Worm (Caenorhabditis elegans) whole organism, L4 larva: ENCODE data around the gene kin-18.
A peak's percentile ranks its signal among the peaks of the same experiment; 100 is the strongest.

ENCODE experiments used
- F26F4.8 ChIP-seq: fragments of 200-800 bp; sonication (Bioruptor generic); conservative IDR thresholded peaks from 2 replicates; pipeline ENCODE4 v1.3.6; 2022; ENCODE audit warnings: missing genetic modification characterization, missing compliant biosample characterization
- F37D6.2 ChIP-seq: sonication (generic microtip); optimal IDR thresholded peaks from 2 replicates; lab custom pipeline; 2016; ENCODE audit warnings: mild to moderate bottlenecking, missing genetic modification characterization, missing compliant biosample characterization
- F49E8.2 ChIP-seq: sonication (generic microtip); optimal IDR thresholded peaks from 2 replicates; lab custom pipeline; 2016; ENCODE audit warnings: missing compliant biosample characterization, mild to moderate bottlenecking, missing genetic modification characterization, borderline replicate concordance
- R02D3.7 ChIP-seq: fragments of 150-350 bp; sonication (generic microtip); optimal IDR thresholded peaks from 3 replicates; lab custom pipeline; 2014; ENCODE audit warnings: missing biosample characterization, missing genetic modification characterization
- Y48G9A.11 ChIP-seq: fragments of 200-800 bp; sonication (Bioruptor generic); IDR thresholded peaks from 2 replicates; pipeline ENCODE4 v1.3.6; 2022; ENCODE audit warnings: missing genetic modification reagents, missing genetic modification characterization, missing compliant biosample characterization
- Y5F2A.4 ChIP-seq: fragments of 200-800 bp; sonication (Bioruptor generic); optimal IDR thresholded peaks from 2 replicates; lab custom pipeline; 2018; ENCODE audit warnings: mild to moderate bottlenecking, missing genetic modification characterization, missing compliant biosample characterization
- ama-1 ChIP-seq: fragments of 150-350 bp; optimal IDR thresholded peaks from 2 replicates; lab custom pipeline; 2014; ENCODE audit warnings: inconsistent platforms, mixed read lengths
- arid-1 ChIP-seq: fragments of 200-800 bp; sonication (Bioruptor generic); conservative IDR thresholded peaks from 2 replicates; pipeline ENCODE4 v1.3.6; 2022; ENCODE audit warnings: missing genetic modification reagents, missing genetic modification characterization, missing compliant biosample characterization
- ceh-20 ChIP-seq: fragments of 200-800 bp; sonication (Bioruptor generic); IDR thresholded peaks from 2 replicates; pipeline ENCODE4 v1.3.6; 2022; ENCODE audit warnings: missing genetic modification reagents, missing genetic modification characterization, missing compliant biosample characterization
- ctbp-1 ChIP-seq: fragments of 200-800 bp; sonication (Bioruptor generic); IDR thresholded peaks from 2 replicates; pipeline ENCODE4 v1.3.6; 2022; ENCODE audit warnings: missing genetic modification reagents, missing genetic modification characterization, missing compliant biosample characterization
- daf-12 ChIP-seq: fragments of 150-350 bp; optimal IDR thresholded peaks from 2 replicates; lab custom pipeline; 2014; ENCODE audit warnings: missing biosample characterization, missing genetic modification reagents, missing genetic modification characterization
- daf-16 ChIP-seq, 3 experiments: sonication (generic microtip); optimal IDR thresholded peaks; 2 replicates each; lab custom pipeline; 2016 to 2017; ENCODE audit warnings: missing genetic modification characterization in 3 of 3, missing genetic modification reagents in 3 of 3, mild to moderate bottlenecking in 2 of 3, missing compliant biosample characterization in 2 of 3, missing biosample characterization in 1 of 3, moderate library complexity in 1 of 3
- dmd-6 ChIP-seq: fragments of 200-800 bp; sonication (Bioruptor generic); IDR thresholded peaks from 2 replicates; pipeline ENCODE4 v1.3.6; 2022; ENCODE audit warnings: missing genetic modification reagents, missing genetic modification characterization, missing compliant biosample characterization
- dmd-8 ChIP-seq: fragments of 200-800 bp; sonication (Bioruptor generic); IDR thresholded peaks from 2 replicates; pipeline ENCODE4 v1.3.6; 2022; ENCODE audit warnings: missing genetic modification characterization, missing compliant biosample characterization
- dpl-1 ChIP-seq: fragments of 150-350 bp; optimal IDR thresholded peaks from 2 replicates; lab custom pipeline; 2014; ENCODE audit warnings: missing biosample characterization, missing genetic modification reagents, missing genetic modification characterization
- duxl-1 ChIP-seq: sonication (generic microtip); optimal IDR thresholded peaks from 2 replicates; lab custom pipeline; 2016; ENCODE audit warnings: mild to moderate bottlenecking, missing genetic modification characterization, moderate library complexity, missing compliant biosample characterization; ENCODE audit not compliant: poor library complexity
- dve-1 ChIP-seq: sonication (generic microtip); optimal IDR thresholded peaks from 2 replicates; lab custom pipeline; 2017; ENCODE audit warnings: antibody characterized with exemption, mild to moderate bottlenecking, missing genetic modification characterization, missing compliant biosample characterization; ENCODE audit not compliant: insufficient read depth
- egl-27 ChIP-seq: sonication (generic microtip); optimal IDR thresholded peaks from 3 replicates; lab custom pipeline; 2017; ENCODE audit warnings: missing biosample characterization, missing genetic modification reagents, missing genetic modification characterization
- fkh-10 ChIP-seq: fragments of 150-350 bp; optimal IDR thresholded peaks from 2 replicates; lab custom pipeline; 2014; ENCODE audit warnings: missing biosample characterization, missing genetic modification reagents, missing genetic modification characterization
- gei-8 ChIP-seq: fragments of 200-800 bp; sonication (Bioruptor generic); optimal IDR thresholded peaks from 2 replicates; lab custom pipeline; 2018; ENCODE audit warnings: mild to moderate bottlenecking, missing genetic modification characterization, missing compliant biosample characterization
- hif-1 ChIP-seq, 2 experiments: sonication (generic microtip); optimal IDR thresholded peaks; 2 replicates each; lab custom pipeline; 2016 to 2017; ENCODE audit warnings: missing compliant biosample characterization in 2 of 2, missing genetic modification characterization in 2 of 2, missing genetic modification reagents in 2 of 2, missing genotype in 2 of 2, mild to moderate bottlenecking in 1 of 2
- hlh-11 ChIP-seq: fragments of 200-800 bp; sonication (Bioruptor generic); optimal IDR thresholded peaks from 2 replicates; lab custom pipeline; 2018; ENCODE audit warnings: mild to moderate bottlenecking, missing genetic modification characterization, missing compliant biosample characterization
- hlh-30 ChIP-seq: sonication (generic microtip); optimal IDR thresholded peaks from 2 replicates; lab custom pipeline; 2017; ENCODE audit warnings: antibody characterized with exemption, mild to moderate bottlenecking, missing genetic modification characterization, missing compliant biosample characterization; ENCODE audit not compliant: insufficient read depth
- hmg-1.1 ChIP-seq: fragments of 200-800 bp; sonication (Bioruptor generic); IDR thresholded peaks from 2 replicates; pipeline ENCODE4 v1.3.6; 2022; ENCODE audit warnings: missing genetic modification reagents, missing genetic modification characterization, missing compliant biosample characterization
- jun-1 ChIP-seq: fragments of 150-350 bp; optimal IDR thresholded peaks from 2 replicates; lab custom pipeline; 2014; ENCODE audit warnings: missing biosample characterization, missing genetic modification reagents, missing genetic modification characterization
- lim-7 ChIP-seq: fragments of 200-800 bp; sonication (Bioruptor generic); IDR thresholded peaks from 2 replicates; pipeline ENCODE4 v1.3.6; 2022; ENCODE audit warnings: missing genetic modification characterization, missing compliant biosample characterization
- lin-1 ChIP-seq: fragments of 200-800 bp; sonication (Bioruptor generic); IDR thresholded peaks from 2 replicates; pipeline ENCODE4 v1.3.6; 2022; ENCODE audit warnings: missing genetic modification reagents, missing genetic modification characterization, missing compliant biosample characterization
- lin-13 ChIP-seq: fragments of 150-350 bp; optimal IDR thresholded peaks from 2 replicates; lab custom pipeline; 2014; ENCODE audit warnings: missing biosample characterization, missing genetic modification reagents, missing genetic modification characterization
- lsy-2 ChIP-seq, 2 experiments: fragments of 150-350 bp in 1 of 2; sonication (generic microtip) in 1 of 2; optimal IDR thresholded peaks; 2 replicates each; lab custom pipeline; 2014 to 2017; ENCODE audit warnings: missing biosample characterization in 2 of 2, missing genetic modification characterization in 2 of 2
- mes-2 ChIP-seq: sonication (generic microtip); optimal IDR thresholded peaks from 2 replicates; lab custom pipeline; 2016; ENCODE audit warnings: missing genotype, mild to moderate bottlenecking, missing genetic modification characterization, missing compliant biosample characterization; ENCODE audit not compliant: poor library complexity, severe bottlenecking
- mxl-2 ChIP-seq: fragments of 200-800 bp; sonication (Bioruptor generic); conservative IDR thresholded peaks from 2 replicates; pipeline ENCODE4 v1.3.6; 2022; ENCODE audit warnings: missing genetic modification reagents, missing genetic modification characterization, missing compliant biosample characterization
- nhr-102 ChIP-seq: sonication (generic microtip); optimal IDR thresholded peaks from 2 replicates; lab custom pipeline; 2016; ENCODE audit warnings: mild to moderate bottlenecking, missing genetic modification characterization, moderate library complexity, missing compliant biosample characterization
- nhr-25 ChIP-seq: sonication (generic microtip); optimal IDR thresholded peaks from 2 replicates; lab custom pipeline; 2017; ENCODE audit warnings: missing genetic modification characterization, mild to moderate bottlenecking, missing compliant biosample characterization, antibody characterized with exemption, moderate library complexity, borderline replicate concordance; ENCODE audit not compliant: insufficient read depth
- nhr-28 ChIP-seq: fragments of 150-350 bp; optimal IDR thresholded peaks from 2 replicates; lab custom pipeline; 2014; ENCODE audit warnings: missing biosample characterization, missing genetic modification characterization
- nhr-41 ChIP-seq: fragments of 200-800 bp; sonication (Bioruptor generic); IDR thresholded peaks from 2 replicates; pipeline ENCODE4 v1.3.6; 2022; ENCODE audit warnings: missing genetic modification reagents, missing genetic modification characterization, missing compliant biosample characterization
- nhr-76 ChIP-seq: fragments of 150-350 bp; optimal IDR thresholded peaks from 2 replicates; lab custom pipeline; 2014; ENCODE audit warnings: missing biosample characterization, missing genetic modification characterization
- pqm-1 ChIP-seq: sonication (generic microtip); optimal IDR thresholded peaks from 2 replicates; lab custom pipeline; 2017; ENCODE audit warnings: missing biosample characterization, missing genetic modification characterization
- saeg-2 ChIP-seq: fragments of 200-800 bp; sonication (Bioruptor generic); IDR thresholded peaks from 2 replicates; pipeline ENCODE4 v1.3.6; 2022; ENCODE audit warnings: missing genetic modification reagents, missing genetic modification characterization, missing compliant biosample characterization
- set-16 ChIP-seq: fragments of 200-800 bp; sonication (Bioruptor generic); IDR thresholded peaks from 2 replicates; pipeline ENCODE4 v1.3.6; 2022; ENCODE audit warnings: missing genetic modification reagents, missing genetic modification characterization, missing compliant biosample characterization
- snpc-4 ChIP-seq: fragments of 150-350 bp; optimal IDR thresholded peaks from 2 replicates; lab custom pipeline; 2014; ENCODE audit warnings: missing biosample characterization, missing genetic modification characterization
- spr-1 ChIP-seq: sonication (generic microtip); optimal IDR thresholded peaks from 2 replicates; lab custom pipeline; 2016; ENCODE audit warnings: mild to moderate bottlenecking, missing genetic modification characterization, missing compliant biosample characterization
- spr-3 ChIP-seq: fragments of 200-800 bp; sonication (Bioruptor generic); optimal IDR thresholded peaks from 2 replicates; lab custom pipeline; 2018; ENCODE audit warnings: mild to moderate bottlenecking, missing genetic modification characterization, missing compliant biosample characterization
- tra-1 ChIP-seq: fragments of 200-800 bp; sonication (Bioruptor generic); IDR thresholded peaks from 2 replicates; pipeline ENCODE4 v1.3.6; 2022; ENCODE audit warnings: missing genetic modification reagents, missing genetic modification characterization, missing compliant biosample characterization
- unc-62 ChIP-seq, 3 experiments: fragments of 150-350 bp in 1 of 3; sonication (generic microtip); optimal IDR thresholded peaks in 2 of 3; peaks in 1 of 3; 1 replicate in 1 of 3; 2 replicates in 2 of 3; lab custom pipeline; 2014 to 2017; ENCODE audit warnings: missing biosample characterization in 3 of 3, missing genetic modification characterization in 3 of 3, missing genetic modification reagents in 3 of 3, missing genotype in 1 of 3
- zag-1 ChIP-seq: fragments of 150-350 bp; optimal IDR thresholded peaks from 2 replicates; lab custom pipeline; 2014; ENCODE audit warnings: missing biosample characterization, missing genetic modification characterization
- zfp-2 ChIP-seq: sonication (generic microtip); optimal IDR thresholded peaks from 2 replicates; lab custom pipeline; 2016; ENCODE audit warnings: mild to moderate bottlenecking, missing genetic modification characterization, missing compliant biosample characterization
- zip-2 ChIP-seq: fragments of 150-350 bp; optimal IDR thresholded peaks from 2 replicates; lab custom pipeline; 2014; ENCODE audit warnings: missing biosample characterization, missing genetic modification characterization
- ztf-11 ChIP-seq: fragments of 150-350 bp; optimal IDR thresholded peaks from 2 replicates; lab custom pipeline; 2014; ENCODE audit warnings: missing biosample characterization, missing genetic modification characterization
- ztf-7 ChIP-seq: fragments of 150-350 bp; optimal IDR thresholded peaks from 2 replicates; lab custom pipeline; 2014; ENCODE audit warnings: missing biosample characterization, missing genetic modification characterization

kin-18 gene

DNA sequence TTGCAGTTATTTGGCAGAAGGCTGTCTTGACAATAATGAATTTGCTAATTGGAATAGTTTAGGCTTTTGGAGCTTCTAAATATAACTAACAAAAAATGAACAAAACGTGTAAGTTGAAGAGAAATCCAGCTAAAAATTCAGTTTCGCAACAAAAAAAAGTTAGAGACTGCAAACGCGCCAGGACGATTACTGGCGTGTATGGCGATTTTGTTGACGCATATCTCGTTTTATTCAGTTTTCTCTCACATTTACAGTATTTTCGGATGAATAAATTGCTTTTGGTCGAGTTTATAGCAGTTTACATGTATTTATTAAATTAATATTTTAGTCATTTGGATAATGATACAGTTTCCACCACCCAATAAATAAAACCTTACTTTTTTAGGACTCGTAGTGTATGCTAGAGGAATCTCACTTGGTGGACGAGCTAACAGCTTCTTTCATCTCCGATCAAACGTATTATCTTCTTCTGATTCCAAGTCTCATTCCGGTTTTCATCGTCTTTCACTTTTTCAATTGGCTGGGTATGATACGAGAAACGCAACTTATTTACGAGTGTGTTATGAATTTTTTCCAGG is 54.7 kb downstream of the kin-18 start, which contains the start of the genes abcf-3 and F42A10.5:
Gene abcf-3, plus strand, starts transcription at position 384 of the 578 bp plus-strand sequence.
Gene F42A10.5, minus strand, starts transcription at position 458 of the 578 bp plus-strand sequence.
- TF ChIP-seq ztf-7 (tag; lab: Kevin White, UChicago) (peak; percentile 4), mes-2 (peak; percentile 79), dpl-1 (GFP tag; lab: Kevin White, UChicago) (peak; percentile 74), hif-1 (tag; optimal IDR thresholded peaks at IDR 0.05; lab: Kevin White, UChicago) (peak in 1 of 2 experiments; percentile 65), ztf-11 (tag; lab: Kevin White, UChicago) (no peak), set-16 (GFP tag; lab: Robert Waterston, UW) (no peak), daf-12 (tag; lab: Kevin White, UChicago) (no peak), daf-16 (GFP tag; optimal IDR thresholded peaks at IDR 0.05; lab: Kevin White, UChicago) (no peak), daf-16 (tag; optimal IDR thresholded peaks at IDR 0.05; lab: Kevin White, UChicago) (peak; percentile 22), gei-8 (GFP tag; lab: Kevin White, UChicago) (no peak), ctbp-1 (GFP tag; lab: Robert Waterston, UW) (no peak), nhr-102 (peak; percentile 15), lim-7 (no peak), ceh-20 (GFP tag; lab: Robert Waterston, UW) (no peak), zfp-2 (tag; lab: Kevin White, UChicago) (no peak), tra-1 (GFP tag; lab: Robert Waterston, UW) (no peak), lin-1 (GFP tag; lab: Robert Waterston, UW) (no peak), snpc-4 (tag; lab: Kevin White, UChicago) (no peak), dmd-8 (GFP tag; lab: Robert Waterston, UW) (no peak), pqm-1 (no peak), nhr-76 (tag; lab: Kevin White, UChicago) (no peak), zip-2 (no peak), Y48G9A.11 (GFP tag; lab: Robert Waterston, UW) (no peak), dmd-6 (GFP tag; lab: Robert Waterston, UW) (peak; percentile 53), hlh-30 (tag; lab: Kevin White, UChicago) (peak; percentile 37), spr-1 (no peak), F49E8.2 (tag; lab: Kevin White, UChicago) (no peak), dve-1 (tag; lab: Kevin White, UChicago) (peak; percentile 72), hmg-1.1 (GFP tag; lab: Robert Waterston, UW) (0 out of 2 replicates have a peak, but pooled peaks have one; percentile 29), zag-1 (no peak), R02D3.7 (tag; lab: Kevin White, UChicago) (no peak), F26F4.8 (GFP tag; lab: Robert Waterston, UW) (no peak), egl-27 (tag; lab: Kevin White, UChicago) (no peak), F37D6.2 (tag; lab: Kevin White, UChicago) (peak; percentile 36), saeg-2 (GFP tag; lab: Robert Waterston, UW) (no peak), nhr-28 (no peak), lsy-2 (tag; optimal IDR thresholded peaks at IDR 0.05; lab: Kevin White, UChicago) (peak in 1 of 2 experiments; percentile 84), nhr-41 (no peak), arid-1 (GFP tag; lab: Robert Waterston, UW) (no peak), spr-3 (GFP tag; lab: Kevin White, UChicago) (no peak), hlh-11 (tag; lab: Kevin White, UChicago) (peak; percentile 56), Y5F2A.4 (GFP tag; lab: Kevin White, UChicago) (no peak), ama-1 (no peak), mxl-2 (GFP tag; lab: Robert Waterston, UW) (no peak), fkh-10 (GFP tag; lab: Kevin White, UChicago) (no peak), unc-62 (GFP tag; optimal IDR thresholded peaks at IDR 0.05 in 1 of 2; lab: Kevin White, UChicago) (peak in 1 of 2 experiments; percentile 80), unc-62 (tag; optimal IDR thresholded peaks at IDR 0.05; lab: Kevin White, UChicago) (no peak), jun-1 (tag; lab: Kevin White, UChicago) (no peak), nhr-25 (tag; lab: Kevin White, UChicago) (no peak), lin-13 (GFP tag; lab: Kevin White, UChicago) (peak; percentile 23), duxl-1 (tag; lab: Kevin White, UChicago) (peak; percentile 5)
